Worm (Caenorhabditis elegans): ENCODE results near the gene W10G11.2.

- TF ChIP-seq dao-5 (tag; optimal IDR thresholded peaks at IDR 0.05) (no peak), him-1 (tag; optimal IDR thresholded peaks at IDR 0.05) (no peak)
Measured at ce11 chrII:3540151-3540550, 21.3 kb downstream of the W10G11.2 start.
